Worm (Caenorhabditis elegans) whole organism, L4/young adult: Measurements from ENCODE around the gene dhhc-14.

Experiments
- W03F9.2 ChIP-seq: fragments of 150-350 bp; optimal IDR thresholded peaks from 2 replicates; lab custom pipeline; 2014; ENCODE audit warnings: missing biosample characterization, missing genetic modification characterization
- dao-5 ChIP-seq: sonication (generic microtip); optimal IDR thresholded peaks from 2 replicates; lab custom pipeline; 2016; ENCODE audit warnings: missing genotype, missing genetic modification characterization, moderate library complexity, missing compliant biosample characterization
- him-1 ChIP-seq: sonication (generic microtip); optimal IDR thresholded peaks from 2 replicates; lab custom pipeline; 2016; ENCODE audit warnings: missing genotype, missing genetic modification reagents, missing genetic modification characterization, missing compliant biosample characterization

ce11 chrX:8527950-8528349 is 24.1 kb upstream of the dhhc-14 start, which contains the start of gene flp-5:
- TF ChIP-seq him-1 (tag; lab: Kevin White, UChicago) (no peak), W03F9.2 (tag; lab: Kevin White, UChicago) (no peak), dao-5 (tag; lab: Kevin White, UChicago) (no peak)
